Worm (Caenorhabditis elegans) whole organism, early embryonic: ENCODE results near the gene dcr-1.

Source experiments
- B0310.2 ChIP-seq: sonication (generic microtip); optimal IDR thresholded peaks from 2 replicates; lab custom pipeline; 2016; ENCODE audit warnings: mild to moderate bottlenecking, missing genetic modification characterization, missing compliant biosample characterization
- aly-1 ChIP-seq: sonication (generic microtip); optimal IDR thresholded peaks from 2 replicates; lab custom pipeline; 2016; ENCODE audit warnings: missing genetic modification characterization, missing compliant biosample characterization
- ama-1 ChIP-seq: fragments of 150-350 bp; optimal IDR thresholded peaks from 2 replicates; lab custom pipeline; 2014
- hmbx-1 ChIP-seq: sonication (generic microtip); optimal IDR thresholded peaks from 2 replicates; lab custom pipeline; 2016; ENCODE audit warnings: mild to moderate bottlenecking, missing genetic modification characterization, missing compliant biosample characterization
- sea-1 ChIP-seq: fragments of 200-800 bp; sonication (Bioruptor generic); conservative IDR thresholded peaks from 2 replicates; pipeline ENCODE4 v1.3.6; 2022; ENCODE audit warnings: missing genetic modification characterization, missing compliant biosample characterization

ce11 chrIII:8117155-8117554 is 37.1 kb upstream of the dcr-1 start:
- no peak for TF ChIP-seq aly-1 (tag; lab: Kevin White, UChicago)
- no peak for TF ChIP-seq ama-1 (lab: Kevin White, UChicago)
- TF ChIP-seq B0310.2 (tag; lab: Kevin White, UChicago) = no peak
- TF ChIP-seq hmbx-1 (tag; lab: Kevin White, UChicago) = no peak
- TF ChIP-seq sea-1 = no peak
